Worm (Caenorhabditis elegans) whole organism, L1 larva: ENCODE data around the gene ckb-2.

ENCODE experiments used
- C04F5.9 ChIP-seq: sonication (generic microtip); optimal IDR thresholded peaks from 2 replicates; lab custom pipeline; 2016; ENCODE audit warnings: missing genetic modification characterization, missing compliant biosample characterization
- C16A3.4 ChIP-seq: fragments of 150-350 bp; optimal IDR thresholded peaks from 2 replicates; lab custom pipeline; 2014; ENCODE audit warnings: missing biosample characterization, missing genetic modification characterization
- F16B12.6 ChIP-seq: fragments of 150-350 bp; optimal IDR thresholded peaks from 2 replicates; lab custom pipeline; 2014; ENCODE audit warnings: missing biosample characterization, missing genetic modification characterization
- Y116A8C.19 ChIP-seq: sonication (generic microtip); optimal IDR thresholded peaks from 2 replicates; lab custom pipeline; 2016; ENCODE audit warnings: missing compliant biosample characterization, missing genetic modification characterization, borderline replicate concordance
- ceh-63 ChIP-seq: fragments of 200-800 bp; sonication (Bioruptor generic); optimal IDR thresholded peaks from 2 replicates; lab custom pipeline; 2018; ENCODE audit warnings: mild to moderate bottlenecking, missing genetic modification characterization, missing compliant biosample characterization
- ceh-82 ChIP-seq, 3 experiments: fragments of 150-350 bp in 1 of 3; sonication (generic microtip) in 2 of 3; optimal IDR thresholded peaks; 2 replicates each; lab custom pipeline; 2014 to 2017; ENCODE audit warnings: missing biosample characterization in 3 of 3, missing genetic modification characterization in 3 of 3
- ces-1 ChIP-seq: fragments of 150-350 bp; optimal IDR thresholded peaks from 2 replicates; lab custom pipeline; 2014; ENCODE audit warnings: missing biosample characterization, missing genetic modification reagents, missing genetic modification characterization
- efl-1 ChIP-seq, 4 experiments: fragments of 150-350 bp; optimal IDR thresholded peaks in 3 of 4; peaks in 1 of 4; 1 replicate in 1 of 4; 2 replicates in 3 of 4; lab custom pipeline; 2014; ENCODE audit warnings: missing biosample characterization in 2 of 4, missing genetic modification characterization in 2 of 4, missing genetic modification reagents in 2 of 4
- elt-3 ChIP-seq, 6 experiments: fragments of 150-350 bp in 1 of 6; sonication (generic microtip); optimal IDR thresholded peaks; 2 replicates each; lab custom pipeline; 2017 to 2018; ENCODE audit warnings: missing biosample characterization in 6 of 6, missing genetic modification characterization in 6 of 6, inconsistent platforms in 1 of 6
- fkh-10 ChIP-seq: sonication (generic microtip); optimal IDR thresholded peaks from 2 replicates; lab custom pipeline; 2017; ENCODE audit warnings: missing biosample characterization, missing genetic modification reagents, missing genetic modification characterization
- fos-1 ChIP-seq: fragments of 150-350 bp; optimal IDR thresholded peaks from 2 replicates; lab custom pipeline; 2014; ENCODE audit warnings: missing biosample characterization, missing genetic modification characterization
- hlh-17 ChIP-seq: fragments of 200-800 bp; sonication (Bioruptor generic); optimal IDR thresholded peaks from 2 replicates; lab custom pipeline; 2018; ENCODE audit warnings: missing genetic modification characterization, mild to moderate bottlenecking, missing compliant biosample characterization, moderate library complexity, borderline replicate concordance
- hlh-4 ChIP-seq: sonication (generic microtip); optimal IDR thresholded peaks from 2 replicates; lab custom pipeline; 2016; ENCODE audit warnings: mild to moderate bottlenecking, missing genetic modification characterization, missing compliant biosample characterization
- hpl-2 ChIP-seq: fragments of 150-350 bp; optimal IDR thresholded peaks from 2 replicates; lab custom pipeline; 2014; ENCODE audit warnings: missing biosample characterization, missing genetic modification reagents, missing genetic modification characterization
- isw-1 ChIP-seq: fragments of 200-800 bp; sonication (Bioruptor generic); IDR thresholded peaks from 2 replicates; pipeline ENCODE4 v1.3.6; 2022; ENCODE audit warnings: missing genetic modification characterization, missing compliant biosample characterization
- lin-13 ChIP-seq: fragments of 150-350 bp; optimal IDR thresholded peaks from 2 replicates; lab custom pipeline; 2014; ENCODE audit warnings: missing biosample characterization, missing genetic modification reagents, missing genetic modification characterization
- lin-14 ChIP-seq: fragments of 200-800 bp; sonication (Bioruptor generic); optimal IDR thresholded peaks from 2 replicates; lab custom pipeline; 2018; ENCODE audit warnings: mild to moderate bottlenecking, missing genetic modification characterization, moderate library complexity, missing compliant biosample characterization
- lin-15B ChIP-seq: fragments of 150-350 bp; sonication (generic microtip); optimal IDR thresholded peaks from 3 replicates; lab custom pipeline; 2014; ENCODE audit warnings: missing biosample characterization, missing genetic modification characterization
- lin-35 ChIP-seq, 2 experiments: fragments of 150-350 bp; optimal IDR thresholded peaks; 2 replicates each; lab custom pipeline; 2014; ENCODE audit warnings: missing biosample characterization in 2 of 2, missing genetic modification characterization in 2 of 2, missing genetic modification reagents in 2 of 2
- lin-39 ChIP-seq: fragments of 150-350 bp; optimal IDR thresholded peaks from 2 replicates; lab custom pipeline; 2014; ENCODE audit warnings: missing biosample characterization, missing genetic modification reagents, missing genetic modification characterization
- lir-3 ChIP-seq: sonication (generic microtip); optimal IDR thresholded peaks from 2 replicates; lab custom pipeline; 2016; ENCODE audit warnings: mild to moderate bottlenecking, missing genetic modification characterization, moderate library complexity, missing compliant biosample characterization; ENCODE audit not compliant: poor library complexity
- lsy-2 ChIP-seq, 2 experiments: fragments of 150-350 bp; optimal IDR thresholded peaks; 2 replicates each; lab custom pipeline; 2014; ENCODE audit warnings: missing biosample characterization in 2 of 2, missing genetic modification characterization in 2 of 2
- mef-2 ChIP-seq: fragments of 150-350 bp; optimal IDR thresholded peaks from 2 replicates; lab custom pipeline; 2014; ENCODE audit warnings: missing biosample characterization, missing genetic modification characterization
- nhr-12 ChIP-seq: sonication (generic microtip); optimal IDR thresholded peaks from 2 replicates; lab custom pipeline; 2017; ENCODE audit warnings: missing biosample characterization, missing genetic modification characterization
- nhr-19 ChIP-seq: fragments of 200-800 bp; sonication (Bioruptor generic); conservative IDR thresholded peaks from 2 replicates; pipeline ENCODE4 v1.3.6; 2022; ENCODE audit warnings: missing genetic modification characterization, missing compliant biosample characterization
- nhr-20 ChIP-seq: sonication (generic microtip); optimal IDR thresholded peaks from 2 replicates; lab custom pipeline; 2016; ENCODE audit warnings: mild to moderate bottlenecking, missing genetic modification characterization, missing compliant biosample characterization
- nhr-237 ChIP-seq: fragments of 150-350 bp; optimal IDR thresholded peaks from 2 replicates; lab custom pipeline; 2014; ENCODE audit warnings: missing biosample characterization, missing genetic modification characterization
- nhr-28 ChIP-seq: fragments of 150-350 bp; optimal IDR thresholded peaks from 2 replicates; lab custom pipeline; 2014; ENCODE audit warnings: missing biosample characterization, missing genetic modification characterization
- nhr-47 ChIP-seq: sonication (generic microtip); optimal IDR thresholded peaks from 2 replicates; lab custom pipeline; 2016; ENCODE audit warnings: mild to moderate bottlenecking, missing genetic modification characterization, moderate library complexity, missing compliant biosample characterization
- nhr-71 ChIP-seq: sonication (generic microtip); optimal IDR thresholded peaks from 2 replicates; lab custom pipeline; 2016; ENCODE audit warnings: mild to moderate bottlenecking, missing genetic modification characterization, moderate library complexity, missing compliant biosample characterization
- nhr-76 ChIP-seq: sonication (generic microtip); optimal IDR thresholded peaks from 2 replicates; lab custom pipeline; 2017; ENCODE audit warnings: missing biosample characterization, missing genetic modification characterization
- nhr-90 ChIP-seq: sonication (generic microtip); optimal IDR thresholded peaks from 2 replicates; lab custom pipeline; 2016; ENCODE audit warnings: mild to moderate bottlenecking, missing genetic modification characterization, missing compliant biosample characterization; ENCODE audit not compliant: poor library complexity
- pqm-1 ChIP-seq: sonication (generic microtip); optimal IDR thresholded peaks from 3 replicates; lab custom pipeline; 2017; ENCODE audit warnings: missing biosample characterization, missing genetic modification characterization
- rnt-1 ChIP-seq: sonication (generic microtip); optimal IDR thresholded peaks from 2 replicates; lab custom pipeline; 2016; ENCODE audit warnings: mild to moderate bottlenecking, missing genetic modification characterization, moderate library complexity, missing compliant biosample characterization
- skn-1 ChIP-seq: fragments of 150-350 bp; optimal IDR thresholded peaks from 2 replicates; lab custom pipeline; 2014; ENCODE audit warnings: missing biosample characterization, missing genetic modification characterization
- snu-23 ChIP-seq: sonication (generic microtip); optimal IDR thresholded peaks from 2 replicates; lab custom pipeline; 2016; ENCODE audit warnings: missing genetic modification characterization, missing compliant biosample characterization
- sox-4 ChIP-seq: sonication (generic microtip); optimal IDR thresholded peaks from 2 replicates; lab custom pipeline; 2016; ENCODE audit warnings: missing genetic modification characterization, missing compliant biosample characterization
- sptf-1 ChIP-seq: fragments of 150-350 bp; optimal IDR thresholded peaks from 2 replicates; lab custom pipeline; 2014; ENCODE audit warnings: missing biosample characterization, missing genetic modification characterization
- swsn-7 ChIP-seq: sonication (generic microtip); optimal IDR thresholded peaks from 2 replicates; lab custom pipeline; 2016; ENCODE audit warnings: missing genetic modification characterization, missing compliant biosample characterization
- tlp-1 ChIP-seq: fragments of 150-350 bp; optimal IDR thresholded peaks from 2 replicates; lab custom pipeline; 2014; ENCODE audit warnings: missing biosample characterization, missing genetic modification characterization
- unc-62 ChIP-seq: fragments of 150-350 bp; optimal IDR thresholded peaks from 2 replicates; lab custom pipeline; 2014; ENCODE audit warnings: missing biosample characterization, missing genetic modification reagents, missing genetic modification characterization
- xbp-1 ChIP-seq: sonication (generic microtip); optimal IDR thresholded peaks from 2 replicates; lab custom pipeline; 2016; ENCODE audit warnings: missing genetic modification characterization, missing compliant biosample characterization
- zag-1 ChIP-seq: fragments of 150-350 bp; optimal IDR thresholded peaks from 2 replicates; lab custom pipeline; 2014; ENCODE audit warnings: missing biosample characterization, missing genetic modification characterization
- ztf-4 ChIP-seq: fragments of 150-350 bp; optimal IDR thresholded peaks from 2 replicates; lab custom pipeline; 2014; ENCODE audit warnings: missing biosample characterization, missing genetic modification characterization

The ckb-2 gene

ce11 chrIII:4414041-4414440, 46.3 kb downstream of the ckb-2 start (continued):
- TF ChIP-seq sox-4 (tag; lab: Kevin White, UChicago) = peak; percentile 13
- peak in 1 of 6 experiments; percentile 16 for TF ChIP-seq elt-3 (tag; optimal IDR thresholded peaks at IDR 0.05; lab: Kevin White, UChicago)
- TF ChIP-seq nhr-47 (tag; lab: Kevin White, UChicago) = peak; percentile 82
- TF ChIP-seq ztf-4 (tag; lab: Kevin White, UChicago) = peak; percentile 34

ce11 chrIII:4415135-4415534, 47.4 kb downstream of the ckb-2 start, which contains the start of gene R07E5.11:
Gene R07E5.11, minus strand, starts transcription at chrIII:4415235.
- no peak for TF ChIP-seq nhr-19 (GFP tag; lab: Robert Waterston, UW)
- TF ChIP-seq nhr-76 = no peak
- no peak for TF ChIP-seq swsn-7 (tag; lab: Kevin White, UChicago)
- no peak for TF ChIP-seq lsy-2 (tag; optimal IDR thresholded peaks at IDR 0.05; lab: Kevin White, UChicago)
- TF ChIP-seq fkh-10 = no peak
- no peak for TF ChIP-seq elt-3 (tag; optimal IDR thresholded peaks at IDR 0.05; lab: Kevin White, UChicago)
- TF ChIP-seq rnt-1 (tag; lab: Kevin White, UChicago) = no peak
- no peak for TF ChIP-seq isw-1 (GFP tag; lab: Robert Waterston, UW)
- no peak for TF ChIP-seq lin-35 (GFP tag; optimal IDR thresholded peaks at IDR 0.05; lab: Kevin White, UChicago)
- no peak for TF ChIP-seq F16B12.6
- TF ChIP-seq unc-62 (GFP tag; lab: Kevin White, UChicago) = no peak
- no peak for TF ChIP-seq hlh-4 (tag; lab: Kevin White, UChicago)

ce11 chrIII:4417956-4418355, 50.2 kb downstream of the ckb-2 start, which contains the start of the genes R07E5.19 and pdcd-2:
Gene R07E5.19, minus strand, starts transcription at chrIII:4418056.
Gene pdcd-2, minus strand, starts transcription at chrIII:4418057.
- TF ChIP-seq nhr-237 = no peak
- no peak for TF ChIP-seq efl-1 (optimal IDR thresholded peaks at IDR 0.05; lab: Kevin White, UChicago)
- TF ChIP-seq efl-1 (GFP tag; optimal IDR thresholded peaks at IDR 0.05 in 1 of 2; lab: Kevin White, UChicago) = peak in 1 of 2 experiments; percentile 14
- no peak for TF ChIP-seq hlh-17

ce11 chrIII:4419117-4419978, 51.6 kb downstream of the ckb-2 start, which contains the start of the genes R07E5.7 and cku-80:
Gene R07E5.7, minus strand, starts transcription at chrIII:4419167.
Gene cku-80, plus strand, starts transcription at chrIII:4419848.
- TF ChIP-seq lin-14 (GFP tag; lab: Kevin White, UChicago) (no peak), nhr-20 (tag; lab: Kevin White, UChicago) (peak; percentile 70), nhr-12 (no peak), rnt-1 (tag; lab: Kevin White, UChicago) (peak; percentile 78), C04F5.9 (tag; lab: Kevin White, UChicago) (peak; percentile 31), mef-2 (no peak), snu-23 (GFP tag; lab: Kevin White, UChicago) (peak; percentile 84), lir-3 (tag; lab: Kevin White, UChicago) (no peak), lin-39 (tag; lab: Kevin White, UChicago) (no peak), fos-1 (tag; lab: Kevin White, UChicago) (no peak), zag-1 (no peak), nhr-28 (tag; lab: Kevin White, UChicago) (no peak), sptf-1 (no peak), nhr-71 (tag; lab: Kevin White, UChicago) (peak; percentile 78), tlp-1 (no peak), lin-13 (GFP tag; lab: Kevin White, UChicago) (peak; percentile 51), ceh-82 (tag; optimal IDR thresholded peaks at IDR 0.05; lab: Kevin White, UChicago) (peak; percentile 6 to 68 (median 58)), skn-1 (tag; lab: Kevin White, UChicago) (no peak), hpl-2 (no peak), efl-1 (optimal IDR thresholded peaks at IDR 0.05; lab: Kevin White, UChicago) (peak; percentile 66 to 91), efl-1 (GFP tag; optimal IDR thresholded peaks at IDR 0.05 in 1 of 2; lab: Kevin White, UChicago) (peak; percentile 90 to 99), lin-35 (GFP tag; optimal IDR thresholded peaks at IDR 0.05; lab: Kevin White, UChicago) (peak; percentile 84 to 95), xbp-1 (tag; lab: Kevin White, UChicago) (peak; percentile 61), ceh-63 (GFP tag; lab: Kevin White, UChicago) (no peak), nhr-90 (tag; lab: Kevin White, UChicago) (peak; percentile 55), ces-1 (GFP tag; lab: Kevin White, UChicago) (no peak), lin-15B (tag; lab: Kevin White, UChicago) (peak; percentile 62), nhr-76 (no peak), unc-62 (GFP tag; lab: Kevin White, UChicago) (no peak), nhr-47 (tag; lab: Kevin White, UChicago) (peak; percentile 73), Y116A8C.19 (tag; lab: Kevin White, UChicago) (no peak), pqm-1 (tag; lab: Kevin White, UChicago) (no peak), C16A3.4 (tag; lab: Kevin White, UChicago) (peak; percentile 70)
